Fruit fly (Drosophila melanogaster) whole organism, pupa: ENCODE results near the gene Vps4.

Experiments
- CG10348 ChIP-seq: fragments of 200-800 bp; sonication (Bioruptor generic); IDR thresholded peaks from 2 replicates; pipeline ENCODE4 v1.3.6; 2022; ENCODE audit warnings: missing biosample characterization, missing genetic modification characterization
- CG13204 ChIP-seq: fragments of 200-800 bp; sonication (Bioruptor generic); optimal IDR thresholded peaks from 2 replicates; lab custom pipeline; 2018; ENCODE audit warnings: missing biosample characterization, mild to moderate bottlenecking, missing genetic modification characterization, moderate library complexity
- CG32121 ChIP-seq: fragments of 200-800 bp; sonication (Bioruptor generic); IDR thresholded peaks from 2 replicates; pipeline ENCODE4 v1.3.6; 2022; ENCODE audit warnings: missing biosample characterization, missing genetic modification characterization
- CG34367 ChIP-seq: fragments of 200-800 bp; sonication (Bioruptor generic); optimal IDR thresholded peaks from 2 replicates; lab custom pipeline; 2018; ENCODE audit warnings: missing biosample characterization, mild to moderate bottlenecking, missing genetic modification characterization
- EcR ChIP-seq: fragments of 200-800 bp; sonication (Bioruptor generic); optimal IDR thresholded peaks from 3 replicates; lab custom pipeline; 2019; ENCODE audit warnings: missing biosample characterization, missing genetic modification characterization, mild to moderate bottlenecking, moderate library complexity, missing genetic modification reagents
- Ets98B ChIP-seq: fragments of 200-800 bp; sonication (Bioruptor generic); IDR thresholded peaks from 2 replicates; pipeline ENCODE4 v1.3.6; 2022; ENCODE audit warnings: missing biosample characterization, missing genetic modification characterization
- Pif1A ChIP-seq: fragments of 200-800 bp; sonication (Bioruptor generic); optimal IDR thresholded peaks from 3 replicates; lab custom pipeline; 2016; ENCODE audit warnings: missing biosample characterization, missing genetic modification characterization
- Pif1B ChIP-seq: fragments of 200-800 bp; sonication (Bioruptor generic); optimal IDR thresholded peaks from 3 replicates; lab custom pipeline; 2016; ENCODE audit warnings: missing biosample characterization, missing genetic modification characterization
- gl ChIP-seq: fragments of 200-800 bp; sonication (Bioruptor generic); optimal IDR thresholded peaks from 2 replicates; lab custom pipeline; 2018; ENCODE audit warnings: missing biosample characterization, mild to moderate bottlenecking, missing genetic modification characterization

- TF ChIP-seq Pif1A (GFP tag; lab: Kevin White, UChicago) = no peak
- no peak for TF ChIP-seq CG10348 (GFP tag; lab: Robert Waterston, UW)
- no peak for TF ChIP-seq CG13204 (GFP tag; lab: Kevin White, UChicago)
- no peak for TF ChIP-seq CG34367 (tag; lab: Kevin White, UChicago)
- TF ChIP-seq EcR = peak; percentile 68
- TF ChIP-seq gl (tag; lab: Kevin White, UChicago) = no peak
- no peak for TF ChIP-seq CG32121 (GFP tag; lab: Robert Waterston, UW)
- TF ChIP-seq Ets98B (GFP tag; lab: Robert Waterston, UW) = no peak
- TF ChIP-seq Pif1B (GFP tag; lab: Kevin White, UChicago) = no peak
Measured at dm6 chrX:17917564-17918233, 10.2 kb downstream of the Vps4 start.
